Fruit fly (Drosophila melanogaster) whole organism, pupa: ENCODE data around the gene CG13609.

ENCODE experiments used
- CG13204 ChIP-seq: fragments of 200-800 bp; sonication (Bioruptor generic); optimal IDR thresholded peaks from 2 replicates; lab custom pipeline; 2018; ENCODE audit warnings: missing biosample characterization, mild to moderate bottlenecking, missing genetic modification characterization, moderate library complexity
- CG14655 ChIP-seq: fragments of 200-800 bp; sonication (Bioruptor generic); optimal IDR thresholded peaks from 3 replicates; lab custom pipeline; 2017; ENCODE audit warnings: mild to moderate bottlenecking, missing biosample characterization, missing genetic modification reagents, missing genetic modification characterization
- CG15710 ChIP-seq: fragments of 200-800 bp; sonication (Bioruptor generic); optimal IDR thresholded peaks from 2 replicates; lab custom pipeline; 2018; ENCODE audit warnings: missing biosample characterization, mild to moderate bottlenecking, missing genetic modification characterization, moderate library complexity
- CG32121 ChIP-seq: fragments of 200-800 bp; sonication (Bioruptor generic); IDR thresholded peaks from 2 replicates; pipeline ENCODE4 v1.3.6; 2022; ENCODE audit warnings: missing biosample characterization, missing genetic modification characterization
- CG34367 ChIP-seq: fragments of 200-800 bp; sonication (Bioruptor generic); optimal IDR thresholded peaks from 2 replicates; lab custom pipeline; 2018; ENCODE audit warnings: missing biosample characterization, mild to moderate bottlenecking, missing genetic modification characterization
- CG4496 ChIP-seq: fragments of 200-800 bp; sonication (Bioruptor generic); IDR thresholded peaks from 3 replicates; pipeline ENCODE4 v1.3.6; 2022; ENCODE audit warnings: missing biosample characterization, missing genetic modification characterization
- CG8301 ChIP-seq: fragments of 200-800 bp; sonication (Bioruptor generic); optimal IDR thresholded peaks from 2 replicates; lab custom pipeline; 2018; ENCODE audit warnings: missing biosample characterization, mild to moderate bottlenecking, missing genetic modification characterization
- CG9948 ChIP-seq: fragments of 200-800 bp; sonication (Bioruptor generic); optimal IDR thresholded peaks from 2 replicates; lab custom pipeline; 2018; ENCODE audit warnings: missing biosample characterization, mild to moderate bottlenecking, missing genetic modification characterization, moderate library complexity
- Ets98B ChIP-seq: fragments of 200-800 bp; sonication (Bioruptor generic); IDR thresholded peaks from 2 replicates; pipeline ENCODE4 v1.3.6; 2022; ENCODE audit warnings: missing biosample characterization, missing genetic modification characterization
- Pif1A ChIP-seq: fragments of 200-800 bp; sonication (Bioruptor generic); optimal IDR thresholded peaks from 3 replicates; lab custom pipeline; 2016; ENCODE audit warnings: missing biosample characterization, missing genetic modification characterization
- Pif1B ChIP-seq: fragments of 200-800 bp; sonication (Bioruptor generic); optimal IDR thresholded peaks from 3 replicates; lab custom pipeline; 2016; ENCODE audit warnings: missing biosample characterization, missing genetic modification characterization
- gl ChIP-seq: fragments of 200-800 bp; sonication (Bioruptor generic); optimal IDR thresholded peaks from 2 replicates; lab custom pipeline; 2018; ENCODE audit warnings: missing biosample characterization, mild to moderate bottlenecking, missing genetic modification characterization
- rn ChIP-seq: fragments of 200-800 bp; sonication (Bioruptor generic); IDR thresholded peaks from 2 replicates; pipeline ENCODE4 v1.3.6; 2022; ENCODE audit warnings: missing biosample characterization, missing genetic modification characterization

DNA sequence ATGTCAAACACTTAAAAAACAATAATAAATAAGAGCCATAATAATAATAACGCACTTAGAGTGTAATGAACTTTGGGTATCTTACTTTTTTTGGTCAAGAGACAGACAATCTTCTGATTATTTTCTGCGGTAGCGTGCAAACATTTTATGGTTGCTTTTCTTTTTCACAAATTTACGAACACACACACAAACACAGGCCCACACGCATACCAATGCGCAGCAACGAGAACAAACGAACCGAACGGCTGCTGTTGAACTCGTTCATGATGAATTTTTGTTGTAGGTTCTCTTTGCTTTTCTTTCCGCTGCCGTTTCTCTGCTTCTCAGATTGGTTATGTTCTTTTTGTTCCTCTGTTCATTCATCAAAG lies 7.3 kb downstream of the CG13609 start:
- TF ChIP-seq gl (tag; lab: Kevin White, UChicago) (no peak), Pif1B (GFP tag; lab: Kevin White, UChicago) (no peak), CG13204 (GFP tag; lab: Kevin White, UChicago) (no peak), CG34367 (tag; lab: Kevin White, UChicago) (no peak), Ets98B (no peak), rn (GFP tag; lab: Robert Waterston, UW) (no peak), CG4496 (GFP tag; lab: Robert Waterston, UW) (no peak), CG15710 (tag; lab: Kevin White, UChicago) (no peak), CG14655 (GFP tag; lab: Kevin White, UChicago) (no peak), Pif1A (no peak), CG8301 (no peak), CG9948 (tag; lab: Kevin White, UChicago) (no peak), CG32121 (GFP tag; lab: Robert Waterston, UW) (no peak)
